Worm (Caenorhabditis elegans): ENCODE measurements around the gene faah-4.
A peak's percentile ranks its signal among the peaks of the same experiment; 100 is the strongest.

faah-4 gene

ce11 chrIII:11921658-11922098 lies 12.0 kb upstream of the faah-4 start, which contains the start of gene Y56A3A.22 (continued):
- TF ChIP-seq ctbp-1 (GFP tag; IDR thresholded peaks at IDR 0.05) (0 out of 2 replicates have a peak, but pooled peaks have one; percentile 37), ceh-20 (GFP tag; IDR thresholded peaks at IDR 0.05) (peak; percentile 50; the same call in 1 of the 2 replicates), madf-5 (GFP tag; IDR thresholded peaks at IDR 0.05) (no peak), egl-43 (GFP tag; IDR thresholded peaks at IDR 0.05) (peak; percentile 55; the same call in 1 of the 2 replicates), mxl-3 (GFP tag; optimal IDR thresholded peaks at IDR 0.05) (peak; percentile 6), madf-9 (GFP tag; conservative IDR thresholded peaks at IDR 0.05) (peak; percentile 17; the same call in 1 of the 2 replicates), Y48G9A.11 (GFP tag; IDR thresholded peaks at IDR 0.05) (peak; percentile 43; the same call in 1 of the 2 replicates), spr-3 (GFP tag; optimal IDR thresholded peaks at IDR 0.05) (peak; percentile 67), mep-1 (tag; optimal IDR thresholded peaks at IDR 0.05) (peak; percentile 22), zip-11 (GFP tag; IDR thresholded peaks at IDR 0.05) (no peak), tra-1 (GFP tag; IDR thresholded peaks at IDR 0.05) (peak; percentile 43; the same call in 1 of the 2 replicates), nhr-102 (tag; optimal IDR thresholded peaks at IDR 0.05) (peak; percentile 74), aha-1 (tag) (peak; percentile 96), snpc-1.2 (GFP tag; IDR thresholded peaks at IDR 0.05) (peak; percentile 69), rbr-2 (tag; optimal IDR thresholded peaks at IDR 0.05) (peak; percentile 44), tag-97 (GFP tag; IDR thresholded peaks at IDR 0.05) (no peak), daf-8 (GFP tag; IDR thresholded peaks at IDR 0.05) (no peak), mxl-2 (GFP tag; conservative IDR thresholded peaks at IDR 0.05) (no peak), lsy-2 (tag; optimal IDR thresholded peaks at IDR 0.05) (peak in 1 of 2 experiments; percentile 3), hmg-1.1 (GFP tag; IDR thresholded peaks at IDR 0.05) (peak; percentile 27; the same call in 1 of the 2 replicates), nhr-48 (tag; optimal IDR thresholded peaks at IDR 0.05) (peak; percentile 14), nhr-111 (GFP tag; optimal IDR thresholded peaks at IDR 0.05) (peak; percentile 65), nhr-42 (GFP tag; IDR thresholded peaks at IDR 0.05) (peak; percentile 59), ama-1 (optimal IDR thresholded peaks at IDR 0.05) (peak; percentile 92), spr-1 (tag; optimal IDR thresholded peaks at IDR 0.05) (peak; percentile 30), hlh-11 (tag; optimal IDR thresholded peaks at IDR 0.05) (peak; percentile 42)

- peak; percentile 39 for TF ChIP-seq rbr-2 (tag; optimal IDR thresholded peaks at IDR 0.05)
- TF ChIP-seq hif-1 (tag; optimal IDR thresholded peaks at IDR 0.05) = peak in 1 of 2 experiments; percentile 45
- TF ChIP-seq nhr-77 (tag; optimal IDR thresholded peaks at IDR 0.05) = peak; percentile 11
- TF ChIP-seq dve-1 (tag; optimal IDR thresholded peaks at IDR 0.05; ENCODE audit: insufficient read depth) = peak; percentile 72
- peak; percentile 3 for TF ChIP-seq lin-13 (GFP tag; optimal IDR thresholded peaks at IDR 0.05)
- TF ChIP-seq nhr-25 (tag; optimal IDR thresholded peaks at IDR 0.05; ENCODE audit: borderline replicate concordance, insufficient read depth) = peak; percentile 40
- peak; percentile 83 for TF ChIP-seq mes-2 (tag; optimal IDR thresholded peaks at IDR 0.05; ENCODE audit: poor library complexity, severe bottlenecking)
- no peak for TF ChIP-seq snpc-1.2 (GFP tag; IDR thresholded peaks at IDR 0.05)
- peak; percentile 36 for TF ChIP-seq aha-1 (tag)
- TF ChIP-seq mep-1 (tag; optimal IDR thresholded peaks at IDR 0.05) = peak; percentile 58
- TF ChIP-seq hlh-11 (tag; optimal IDR thresholded peaks at IDR 0.05) = peak; percentile 51
- TF ChIP-seq F10B5.3 (tag; optimal IDR thresholded peaks at IDR 0.05) = no peak
- TF ChIP-seq lin-38 (GFP tag; IDR thresholded peaks at IDR 0.05) = peak; percentile 55
- TF ChIP-seq hlh-30 (tag; optimal IDR thresholded peaks at IDR 0.05; ENCODE audit: insufficient read depth) = peak; percentile 22
- TF ChIP-seq unc-62 (GFP tag; optimal IDR thresholded peaks at IDR 0.05 in 1 of 2) = peak in 1 of 2 experiments; percentile 8
- no peak for TF ChIP-seq unc-62 (tag; optimal IDR thresholded peaks at IDR 0.05)
- peak in 1 of 2 experiments; percentile 80 for TF ChIP-seq lsy-2 (tag; optimal IDR thresholded peaks at IDR 0.05)
- TF ChIP-seq dpl-1 (GFP tag; optimal IDR thresholded peaks at IDR 0.05) = peak; percentile 72
- TF ChIP-seq snpc-4 (tag; optimal IDR thresholded peaks at IDR 0.05) = no peak
- no peak for TF ChIP-seq daf-16 (GFP tag; optimal IDR thresholded peaks at IDR 0.05)
- TF ChIP-seq daf-16 (tag; optimal IDR thresholded peaks at IDR 0.05) = peak; percentile 21
- TF ChIP-seq tra-1 (GFP tag; IDR thresholded peaks at IDR 0.05) = no peak
- TF ChIP-seq nhr-28 (tag; optimal IDR thresholded peaks at IDR 0.05) = peak; percentile 32
- TF ChIP-seq skn-1 (tag; optimal IDR thresholded peaks at IDR 0.05) = no peak
- TF ChIP-seq mxl-2 (GFP tag; conservative IDR thresholded peaks at IDR 0.05) = no peak
Measured at ce11 chrIII:11920187-11920785, 10.6 kb upstream of the faah-4 start, which contains the start of the genes ccf-1 and trap-4. ccf-1 (minus strand) TSS chrIII:11920237. trap-4 (plus strand) TSS chrIII:11920735.
